Fruit fly (Drosophila melanogaster): ENCODE measurements around the gene Aps.

dm6 chr3L:10909612-10910011 is 10.7 kb upstream of the Aps start:
- TF ChIP-seq CrebA (GFP tag; optimal IDR thresholded peaks at IDR 0.05; ENCODE audit: borderline replicate concordance) (no peak), Hnf4 (GFP tag; optimal IDR thresholded peaks at IDR 0.05) (no peak), br (GFP tag; optimal IDR thresholded peaks at IDR 0.05) (no peak), woc (GFP tag; optimal IDR thresholded peaks at IDR 0.05) (no peak), psq (GFP tag; optimal IDR thresholded peaks at IDR 0.05) (no peak)
